Worm (Caenorhabditis elegans) whole organism, L2 larva: ENCODE data around the gene F41G4.8.
"Not testable (repeated sequence)": the region's sequence is repeated elsewhere in the genome, so short reads cannot be mapped to it uniquely, and the experiment has no call there.

Experiments used
- C34F6.9 ChIP-seq: fragments of 150-350 bp; optimal IDR thresholded peaks from 2 replicates; lab custom pipeline; 2014; ENCODE audit warnings: missing biosample characterization, missing genetic modification characterization
- R02D3.7 ChIP-seq: fragments of 150-350 bp; optimal IDR thresholded peaks from 2 replicates; lab custom pipeline; 2014; ENCODE audit warnings: missing biosample characterization, missing genetic modification characterization
- Y55F3AM.14 ChIP-seq: fragments of 200-800 bp; sonication (Bioruptor generic); optimal IDR thresholded peaks from 2 replicates; lab custom pipeline; 2018; ENCODE audit warnings: mild to moderate bottlenecking, missing genetic modification characterization, missing compliant biosample characterization
- ZK546.5 ChIP-seq: sonication (generic microtip); optimal IDR thresholded peaks from 2 replicates; lab custom pipeline; 2017; ENCODE audit warnings: missing biosample characterization, missing genetic modification characterization
- alr-1 ChIP-seq: fragments of 150-350 bp; optimal IDR thresholded peaks from 2 replicates; lab custom pipeline; 2014; ENCODE audit warnings: missing biosample characterization, missing genetic modification characterization
- ama-1 ChIP-seq: fragments of 150-350 bp; optimal IDR thresholded peaks from 2 replicates; lab custom pipeline; 2018; ENCODE audit warnings: inconsistent platforms
- blmp-1 ChIP-seq: sonication (generic microtip); optimal IDR thresholded peaks from 2 replicates; lab custom pipeline; 2017; ENCODE audit warnings: missing genetic modification characterization, mild to moderate bottlenecking, missing compliant biosample characterization, antibody characterized with exemption, moderate library complexity; ENCODE audit not compliant: insufficient read depth
- ceh-16 ChIP-seq: fragments of 150-350 bp; optimal IDR thresholded peaks from 2 replicates; lab custom pipeline; 2014; ENCODE audit warnings: missing biosample characterization, missing genetic modification characterization
- ceh-82 ChIP-seq: fragments of 150-350 bp; optimal IDR thresholded peaks from 2 replicates; lab custom pipeline; 2014; ENCODE audit warnings: missing biosample characterization, missing genetic modification characterization
- crh-2 ChIP-seq: sonication (generic microtip); optimal IDR thresholded peaks from 2 replicates; lab custom pipeline; 2017; ENCODE audit warnings: missing biosample characterization, missing genetic modification characterization
- egl-27 ChIP-seq: sonication (generic microtip); optimal IDR thresholded peaks from 3 replicates; lab custom pipeline; 2017; ENCODE audit warnings: missing biosample characterization, missing genetic modification reagents, missing genetic modification characterization
- elt-1 ChIP-seq: fragments of 150-350 bp; optimal IDR thresholded peaks from 2 replicates; lab custom pipeline; 2014; ENCODE audit warnings: missing biosample characterization, missing genetic modification characterization
- elt-3 ChIP-seq: sonication (generic microtip); optimal IDR thresholded peaks from 2 replicates; lab custom pipeline; 2017; ENCODE audit warnings: missing biosample characterization, missing genetic modification characterization
- fos-1 ChIP-seq: fragments of 150-350 bp; optimal IDR thresholded peaks from 2 replicates; lab custom pipeline; 2014; ENCODE audit warnings: missing biosample characterization, missing genetic modification characterization
- gmeb-1 ChIP-seq: fragments of 150-350 bp; optimal IDR thresholded peaks from 2 replicates; lab custom pipeline; 2014; ENCODE audit warnings: missing biosample characterization, missing genetic modification characterization
- lin-11 ChIP-seq: fragments of 150-350 bp; sonication (generic microtip); optimal IDR thresholded peaks from 2 replicates; lab custom pipeline; 2014; ENCODE audit warnings: missing biosample characterization, missing genetic modification characterization, inconsistent platforms, mixed read lengths
- lin-13 ChIP-seq: fragments of 150-350 bp; optimal IDR thresholded peaks from 2 replicates; lab custom pipeline; 2014; ENCODE audit warnings: missing biosample characterization, missing genetic modification reagents, missing genetic modification characterization
- mab-5 ChIP-seq: fragments of 150-350 bp; optimal IDR thresholded peaks from 2 replicates; lab custom pipeline; 2014; ENCODE audit warnings: missing biosample characterization, missing genetic modification characterization
- mbf-1 ChIP-seq: sonication (generic microtip); optimal IDR thresholded peaks from 2 replicates; lab custom pipeline; 2017; ENCODE audit warnings: missing biosample characterization, missing genetic modification characterization
- nhr-11 ChIP-seq: fragments of 150-350 bp; optimal IDR thresholded peaks from 2 replicates; lab custom pipeline; 2014; ENCODE audit warnings: missing biosample characterization, missing genetic modification characterization
- nhr-12 ChIP-seq: fragments of 150-350 bp; optimal IDR thresholded peaks from 2 replicates; lab custom pipeline; 2014; ENCODE audit warnings: missing biosample characterization, missing genetic modification characterization
- nhr-129 ChIP-seq: fragments of 150-350 bp; optimal IDR thresholded peaks from 2 replicates; lab custom pipeline; 2014; ENCODE audit warnings: missing biosample characterization, missing genetic modification characterization
- nhr-21 ChIP-seq: fragments of 150-350 bp; optimal IDR thresholded peaks from 2 replicates; lab custom pipeline; 2014; ENCODE audit warnings: missing biosample characterization, missing genetic modification characterization
- nhr-237 ChIP-seq: fragments of 150-350 bp; optimal IDR thresholded peaks from 2 replicates; lab custom pipeline; 2014; ENCODE audit warnings: missing biosample characterization, missing genetic modification characterization
- nhr-6 ChIP-seq: fragments of 150-350 bp; optimal IDR thresholded peaks from 2 replicates; lab custom pipeline; 2014; ENCODE audit warnings: missing biosample characterization, missing genetic modification characterization
- nhr-77 ChIP-seq: fragments of 150-350 bp; optimal IDR thresholded peaks from 2 replicates; lab custom pipeline; 2014; ENCODE audit warnings: missing biosample characterization, missing genetic modification characterization
- peb-1 ChIP-seq: fragments of 150-350 bp; optimal IDR thresholded peaks from 2 replicates; lab custom pipeline; 2014; ENCODE audit warnings: missing biosample characterization, missing genetic modification characterization
- sem-4 ChIP-seq: fragments of 150-350 bp; optimal IDR thresholded peaks from 2 replicates; lab custom pipeline; 2014; ENCODE audit warnings: missing biosample characterization, missing genetic modification reagents, missing genetic modification characterization
- skn-1 ChIP-seq: sonication (generic microtip); optimal IDR thresholded peaks from 2 replicates; lab custom pipeline; 2017; ENCODE audit warnings: missing biosample characterization, missing genetic modification characterization
- sma-3 ChIP-seq: sonication (generic microtip); optimal IDR thresholded peaks from 2 replicates; lab custom pipeline; 2016; ENCODE audit warnings: missing genetic modification reagents, missing genetic modification characterization, missing compliant biosample characterization
- sma-9 ChIP-seq, 2 experiments: fragments of 150-350 bp in 1 of 2; sonication (generic microtip) in 1 of 2; optimal IDR thresholded peaks; 2 replicates each; lab custom pipeline; 2014 to 2016; ENCODE audit warnings: missing genetic modification characterization in 2 of 2, mild to moderate bottlenecking in 1 of 2, missing biosample characterization in 1 of 2, missing compliant biosample characterization in 1 of 2, missing genetic modification reagents in 1 of 2, moderate library complexity in 1 of 2
- snpc-4 ChIP-seq: fragments of 150-350 bp; optimal IDR thresholded peaks from 2 replicates; lab custom pipeline; 2014; ENCODE audit warnings: missing biosample characterization, missing genetic modification characterization
- unc-39 ChIP-seq: fragments of 150-350 bp; optimal IDR thresholded peaks from 2 replicates; lab custom pipeline; 2014; ENCODE audit warnings: missing biosample characterization, missing genetic modification characterization
- ztf-1 ChIP-seq: fragments of 200-800 bp; sonication (Bioruptor generic); conservative IDR thresholded peaks from 2 replicates; pipeline ENCODE4 v1.3.6; 2022; ENCODE audit warnings: missing genetic modification characterization, missing compliant biosample characterization
- ztf-11 ChIP-seq: sonication (generic microtip); optimal IDR thresholded peaks from 2 replicates; lab custom pipeline; 2017; ENCODE audit warnings: missing biosample characterization, missing genetic modification characterization
- ztf-4 ChIP-seq: fragments of 150-350 bp; optimal IDR thresholded peaks from 2 replicates; lab custom pipeline; 2014; ENCODE audit warnings: missing biosample characterization, missing genetic modification characterization

The F41G4.8 gene

ce11 chrX:16834691-16835090, 10.1 kb downstream of the F41G4.8 start, which contains the start of gene F41G4.13:
TSS of gene F41G4.13 (minus strand) at chrX:16834791.
- not testable (repeated sequence) for TF ChIP-seq egl-27 (tag; lab: Kevin White, UChicago); peb-1; C34F6.9

ce11 chrX:16826500-16826899, 18.3 kb downstream of the F41G4.8 start:
- TF ChIP-seq sma-3 (GFP tag; lab: Kevin White, UChicago) (no peak), ztf-11 (tag; lab: Kevin White, UChicago) (no peak), nhr-6 (tag; lab: Kevin White, UChicago) (no peak), ceh-82 (tag; lab: Kevin White, UChicago) (no peak), elt-3 (tag; lab: Kevin White, UChicago) (no peak), alr-1 (tag; lab: Kevin White, UChicago) (no peak), lin-11 (no peak)

- TF ChIP-seq mbf-1 (tag; lab: Kevin White, UChicago): no peak
- no peak for TF ChIP-seq sem-4 (tag; lab: Kevin White, UChicago)
- TF ChIP-seq nhr-21: no peak
- no peak for TF ChIP-seq nhr-77 (tag; lab: Kevin White, UChicago)
- TF ChIP-seq ztf-4 (tag; lab: Kevin White, UChicago): no peak
- no peak for TF ChIP-seq nhr-6 (tag; lab: Kevin White, UChicago)
- no peak for TF ChIP-seq lin-11
- no peak for TF ChIP-seq nhr-237 (tag; lab: Kevin White, UChicago)
- TF ChIP-seq ama-1 (lab: Kevin White, UChicago): no peak
- no peak for TF ChIP-seq nhr-129 (tag; lab: Kevin White, UChicago)
- no peak for TF ChIP-seq nhr-11 (tag; lab: Kevin White, UChicago)
- TF ChIP-seq peb-1: no peak
- no peak for TF ChIP-seq ceh-16 (tag; lab: Kevin White, UChicago)
- no peak for TF ChIP-seq blmp-1 (tag; lab: Kevin White, UChicago)
- TF ChIP-seq sma-9 (GFP tag; optimal IDR thresholded peaks at IDR 0.05; lab: Kevin White, UChicago): no peak
- no peak for TF ChIP-seq sma-9 (tag; optimal IDR thresholded peaks at IDR 0.05; lab: Kevin White, UChicago)
- TF ChIP-seq ZK546.5 (tag; lab: Kevin White, UChicago): no peak
- TF ChIP-seq, all 48 proteins: peak for 0
Observed at ce11 chrX:16825358-16825757, 19.5 kb downstream of the F41G4.8 start, which contains the start of gene sto-5. TSS of gene sto-5 (minus strand) at chrX:16825458.

ce11 chrX:16821533-16821932, 23.3 kb downstream of the F41G4.8 start:
- TF ChIP-seq Y55F3AM.14 (GFP tag; lab: Kevin White, UChicago) (no peak), sma-9 (GFP tag; optimal IDR thresholded peaks at IDR 0.05; lab: Kevin White, UChicago) (no peak), sma-9 (tag; optimal IDR thresholded peaks at IDR 0.05; lab: Kevin White, UChicago) (no peak), crh-2 (no peak), nhr-11 (tag; lab: Kevin White, UChicago) (no peak), lin-11 (no peak), mab-5 (tag; lab: Kevin White, UChicago) (no peak), R02D3.7 (tag; lab: Kevin White, UChicago) (no peak), ztf-1 (GFP tag; lab: Robert Waterston, UW) (no peak), mbf-1 (tag; lab: Kevin White, UChicago) (no peak), nhr-6 (tag; lab: Kevin White, UChicago) (no peak), egl-27 (tag; lab: Kevin White, UChicago) (no peak), gmeb-1 (tag; lab: Kevin White, UChicago) (no peak), ZK546.5 (tag; lab: Kevin White, UChicago) (no peak)
- TF ChIP-seq, all 48 proteins: peak for 0

ce11 chrX:16818271-16818670, 26.6 kb downstream of the F41G4.8 start:
- TF ChIP-seq ztf-1 (GFP tag; lab: Robert Waterston, UW) (no peak), elt-1 (tag; lab: Kevin White, UChicago) (no peak), snpc-4 (no peak), nhr-11 (tag; lab: Kevin White, UChicago) (no peak), lin-13 (no peak), nhr-12 (tag; lab: Kevin White, UChicago) (no peak), sma-9 (GFP tag; optimal IDR thresholded peaks at IDR 0.05; lab: Kevin White, UChicago) (no peak), sma-9 (tag; optimal IDR thresholded peaks at IDR 0.05; lab: Kevin White, UChicago) (no peak), unc-39 (no peak), R02D3.7 (tag; lab: Kevin White, UChicago) (no peak), gmeb-1 (tag; lab: Kevin White, UChicago) (no peak), egl-27 (tag; lab: Kevin White, UChicago) (no peak), alr-1 (tag; lab: Kevin White, UChicago) (no peak), lin-11 (no peak), skn-1 (no peak), ztf-4 (tag; lab: Kevin White, UChicago) (no peak), nhr-77 (tag; lab: Kevin White, UChicago) (no peak), fos-1 (tag; lab: Kevin White, UChicago) (no peak), elt-3 (tag; lab: Kevin White, UChicago) (no peak)
